Fruit fly (Drosophila melanogaster) whole organism, prepupa: ENCODE results near the gene WASp.

Experiments
- Blimp-1 ChIP-seq: fragments of 200-800 bp; sonication (Bioruptor generic); optimal IDR thresholded peaks from 3 replicates; lab custom pipeline; 2017; ENCODE audit warnings: missing biosample characterization, missing genetic modification characterization, mild to moderate bottlenecking, moderate library complexity, missing genetic modification reagents
- CG10631 ChIP-seq: fragments of 200-800 bp; sonication (Bioruptor generic); optimal IDR thresholded peaks from 2 replicates; lab custom pipeline; 2016; ENCODE audit warnings: missing biosample characterization, missing genetic modification characterization
- CG11294 ChIP-seq: fragments of 200-800 bp; sonication (Bioruptor generic); IDR thresholded peaks from 2 replicates; pipeline ENCODE4 v1.3.6; 2022; ENCODE audit warnings: missing biosample characterization, missing genetic modification characterization
- CG11762 ChIP-seq: fragments of 200-800 bp; sonication (Bioruptor generic); optimal IDR thresholded peaks from 3 replicates; lab custom pipeline; 2016; ENCODE audit warnings: missing biosample characterization, missing genetic modification characterization; ENCODE audit not compliant: insufficient read depth
- CG15336 ChIP-seq: fragments of 200-800 bp; sonication (Bioruptor generic); IDR thresholded peaks from 2 replicates; pipeline ENCODE4 v1.3.6; 2022; ENCODE audit warnings: missing biosample characterization, missing genetic modification characterization
- CG1621 ChIP-seq: fragments of 200-800 bp; sonication (Bioruptor generic); optimal IDR thresholded peaks from 3 replicates; lab custom pipeline; 2018; ENCODE audit warnings: missing biosample characterization, mild to moderate bottlenecking, missing genetic modification characterization
- CG3032 ChIP-seq: fragments of 200-800 bp; optimal IDR thresholded peaks from 2 replicates; lab custom pipeline; 2019; ENCODE audit warnings: missing biosample characterization, mild to moderate bottlenecking, missing genetic modification characterization, moderate library complexity
- CG32006 ChIP-seq: fragments of 200-800 bp; sonication (Bioruptor generic); optimal IDR thresholded peaks from 3 replicates; lab custom pipeline; 2017; ENCODE audit warnings: missing biosample characterization, mild to moderate bottlenecking, missing genetic modification characterization
- CG4318 ChIP-seq: fragments of 200-800 bp; sonication (Bioruptor generic); optimal IDR thresholded peaks from 3 replicates; lab custom pipeline; 2017; ENCODE audit warnings: missing biosample characterization, mild to moderate bottlenecking, missing genetic modification characterization
- CG6163 ChIP-seq: fragments of 200-800 bp; sonication (Bioruptor generic); IDR thresholded peaks from 3 replicates; pipeline ENCODE4 v1.3.6; 2022; ENCODE audit warnings: missing biosample characterization, missing genetic modification characterization
- CG6276 ChIP-seq: fragments of 200-800 bp; sonication (Bioruptor generic); optimal IDR thresholded peaks from 2 replicates; lab custom pipeline; 2017; ENCODE audit warnings: missing biosample characterization, mild to moderate bottlenecking, missing genetic modification characterization
- CG6808 ChIP-seq: fragments of 200-800 bp; sonication (Bioruptor generic); optimal IDR thresholded peaks from 3 replicates; lab custom pipeline; 2017; ENCODE audit warnings: missing biosample characterization, missing genetic modification characterization, mild to moderate bottlenecking, moderate library complexity, missing genetic modification reagents
- CG6854 ChIP-seq: fragments of 200-800 bp; sonication (Bioruptor generic); optimal IDR thresholded peaks from 2 replicates; lab custom pipeline; 2017; ENCODE audit warnings: missing biosample characterization, mild to moderate bottlenecking, missing genetic modification characterization
- CG8119 ChIP-seq: fragments of 200-800 bp; sonication (Bioruptor generic); IDR thresholded peaks from 3 replicates; pipeline ENCODE4 v1.3.6; 2022; ENCODE audit warnings: missing biosample characterization, missing genetic modification characterization
- CG9139 ChIP-seq: fragments of 200-800 bp; sonication (Bioruptor generic); optimal IDR thresholded peaks from 3 replicates; lab custom pipeline; 2017; ENCODE audit warnings: missing biosample characterization, mild to moderate bottlenecking, missing genetic modification characterization
- Eip75B ChIP-seq: fragments of 200-800 bp; sonication (Bioruptor generic); optimal IDR thresholded peaks from 3 replicates; lab custom pipeline; 2016; ENCODE audit warnings: missing biosample characterization, missing genetic modification characterization
- Eip78C ChIP-seq: fragments of 200-800 bp; sonication (Bioruptor generic); peaks from one replicate; lab custom pipeline; 2016; ENCODE audit warnings: missing biosample characterization, missing genetic modification characterization
- Ets21C ChIP-seq: fragments of 200-800 bp; sonication (Bioruptor generic); optimal IDR thresholded peaks from 3 replicates; lab custom pipeline; 2016; ENCODE audit warnings: missing biosample characterization, missing genetic modification characterization
- Ets96B ChIP-seq: fragments of 200-800 bp; optimal IDR thresholded peaks from 2 replicates; lab custom pipeline; 2019; ENCODE audit warnings: missing biosample characterization, mild to moderate bottlenecking, missing genetic modification characterization, moderate library complexity
- Hr38 ChIP-seq: sonication (Bioruptor generic); optimal IDR thresholded peaks from 2 replicates; lab custom pipeline; 2016; ENCODE audit warnings: missing biosample characterization, missing genetic modification characterization
- Lpt ChIP-seq: fragments of 200-800 bp; sonication (Bioruptor generic); optimal IDR thresholded peaks from 3 replicates; lab custom pipeline; 2016; ENCODE audit warnings: missing biosample characterization, missing genetic modification characterization
- Met ChIP-seq: fragments of 200-800 bp; sonication (Bioruptor generic); optimal IDR thresholded peaks from 3 replicates; lab custom pipeline; 2016; ENCODE audit warnings: missing biosample characterization, missing genetic modification characterization
- OdsH ChIP-seq: fragments of 200-800 bp; sonication (Bioruptor generic); optimal IDR thresholded peaks from 3 replicates; lab custom pipeline; 2016; ENCODE audit warnings: missing biosample characterization, missing genetic modification characterization
- Smox ChIP-seq: fragments of 200-800 bp; sonication (Bioruptor generic); optimal IDR thresholded peaks from 3 replicates; lab custom pipeline; 2016; ENCODE audit warnings: missing biosample characterization, missing genetic modification characterization
- Sox15 ChIP-seq: fragments of 200-800 bp; sonication (Bioruptor generic); optimal IDR thresholded peaks from 3 replicates; lab custom pipeline; 2016; ENCODE audit warnings: missing biosample characterization, missing genetic modification characterization
- achi ChIP-seq: fragments of 200-800 bp; sonication (Bioruptor generic); optimal IDR thresholded peaks from 3 replicates; lab custom pipeline; 2016; ENCODE audit warnings: missing biosample characterization, missing genetic modification characterization
- acj6 ChIP-seq: fragments of 200-800 bp; sonication (Bioruptor generic); optimal IDR thresholded peaks from 3 replicates; lab custom pipeline; 2016; ENCODE audit warnings: missing biosample characterization, missing genetic modification characterization
- cyc ChIP-seq: fragments of 200-800 bp; sonication (Bioruptor generic); optimal IDR thresholded peaks from 3 replicates; lab custom pipeline; 2016; ENCODE audit warnings: missing biosample characterization, missing genetic modification characterization
- dsx ChIP-seq: fragments of 200-800 bp; optimal IDR thresholded peaks from 3 replicates; lab custom pipeline; 2019; ENCODE audit warnings: missing biosample characterization, mild to moderate bottlenecking, missing genetic modification characterization, moderate library complexity; ENCODE audit not compliant: poor library complexity, severe bottlenecking
- eg ChIP-seq: fragments of 200-800 bp; sonication (Bioruptor generic); IDR thresholded peaks from 3 replicates; pipeline ENCODE4 v1.3.6; 2022; ENCODE audit warnings: missing biosample characterization, missing genetic modification characterization
- esn ChIP-seq: fragments of 200-800 bp; sonication (Bioruptor generic); optimal IDR thresholded peaks from 2 replicates; lab custom pipeline; 2016; ENCODE audit warnings: missing biosample characterization, mild to moderate bottlenecking, missing genetic modification characterization, moderate library complexity
- fd59A ChIP-seq: fragments of 200-800 bp; sonication (Bioruptor generic); optimal IDR thresholded peaks from 2 replicates; lab custom pipeline; 2017; ENCODE audit warnings: missing biosample characterization, mild to moderate bottlenecking, missing genetic modification characterization, missing genetic modification reagents
- fkh ChIP-seq: fragments of 200-800 bp; sonication (Bioruptor generic); optimal IDR thresholded peaks from 3 replicates; lab custom pipeline; 2017; ENCODE audit warnings: missing biosample characterization, mild to moderate bottlenecking, missing genetic modification characterization, moderate library complexity
- lz ChIP-seq: fragments of 200-800 bp; sonication (Bioruptor generic); optimal IDR thresholded peaks from 3 replicates; lab custom pipeline; 2016; ENCODE audit warnings: missing biosample characterization, missing genetic modification characterization
- ss ChIP-seq, 2 experiments: fragments of 200-800 bp; sonication (Bioruptor generic); optimal IDR thresholded peaks; 2 replicates in 1 of 2; 3 replicates in 1 of 2; lab custom pipeline; 2017 to 2018; ENCODE audit warnings: mild to moderate bottlenecking in 2 of 2, missing biosample characterization in 2 of 2, missing genetic modification characterization in 2 of 2, moderate library complexity in 1 of 2
- svp ChIP-seq: fragments of 200-800 bp; sonication (Bioruptor generic); peaks from one replicate; lab custom pipeline; 2016; ENCODE audit warnings: missing biosample characterization, missing genetic modification characterization

Gene WASp

dm6 chr3R:28846877-28847529 is 15.2 kb upstream of the WASp start (continued):
- peak; percentile 16 for TF ChIP-seq Ets21C (GFP tag; lab: Kevin White, UChicago)
- TF ChIP-seq ss (GFP tag; optimal IDR thresholded peaks at IDR 0.05; lab: Kevin White, UChicago) = peak; percentile 77 to 85
- TF ChIP-seq achi (GFP tag; lab: Kevin White, UChicago) = peak; percentile 66
- TF ChIP-seq CG32006 = peak; percentile 70
- peak; percentile 16 for TF ChIP-seq Met (GFP tag; lab: Kevin White, UChicago)
- peak; percentile 75 for TF ChIP-seq CG3032 (tag; lab: Kevin White, UChicago)
- peak; percentile 55 for TF ChIP-seq CG11762 (GFP tag; lab: Kevin White, UChicago)
- peak; percentile 75 for TF ChIP-seq Ets96B (tag; lab: Kevin White, UChicago)
- peak; percentile 86 for TF ChIP-seq CG6163 (GFP tag; lab: Robert Waterston, UW)

DNA sequence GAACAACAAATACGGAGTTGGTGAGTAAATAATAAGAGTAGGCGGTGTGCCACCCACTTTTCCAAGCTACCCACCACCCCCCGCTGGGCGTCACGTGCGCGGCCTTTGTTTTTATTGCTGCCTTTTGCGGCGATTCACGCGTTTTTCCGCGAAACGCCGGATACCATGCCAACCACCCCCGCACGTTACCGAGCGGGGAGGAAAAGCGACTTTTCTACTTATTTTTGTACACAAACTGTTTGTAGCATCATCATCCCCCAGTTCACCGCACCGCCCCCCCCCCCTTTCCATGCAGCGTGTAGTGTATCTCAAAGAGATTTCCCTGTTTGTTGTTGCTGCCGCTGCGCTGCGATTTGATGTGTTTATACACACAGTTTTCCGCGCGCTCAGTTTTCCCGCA is 14.2 kb upstream of the WASp start:
- TF ChIP-seq CG4318 (GFP tag; lab: Kevin White, UChicago) (no peak), eg (0 out of 3 replicates have a peak, but pooled peaks have one; percentile 22), svp (GFP tag; lab: Kevin White, UChicago) (peak; percentile 13), CG6808 (no peak), Lpt (GFP tag; lab: Kevin White, UChicago) (no peak)

DNA sequence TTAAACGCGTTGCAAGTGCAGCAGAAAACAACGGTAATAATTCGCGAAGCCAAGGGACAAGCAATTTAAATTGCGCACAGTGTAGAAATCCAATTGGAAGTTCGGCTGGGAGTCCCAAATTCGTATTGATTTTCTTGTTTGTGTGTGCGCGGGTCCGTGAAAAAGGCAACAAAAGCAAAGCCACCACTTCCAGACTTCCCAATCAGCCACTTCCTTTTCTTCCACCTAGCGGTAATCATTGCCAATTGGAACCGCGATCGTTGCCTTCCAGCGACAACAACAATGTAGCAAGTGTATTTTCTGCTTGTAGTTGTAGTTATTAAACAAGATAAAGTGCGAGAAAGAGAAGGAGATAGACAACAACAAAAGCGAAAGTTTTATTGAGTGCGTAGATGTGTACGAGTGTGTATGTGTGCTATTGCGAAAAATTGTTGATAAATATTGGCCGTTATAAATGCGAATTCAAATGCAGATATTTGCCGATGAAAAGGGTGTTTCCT is 13.6 kb upstream of the WASp start:
- TF ChIP-seq Sox15 (GFP tag; lab: Kevin White, UChicago) = no peak
- 0 out of 3 replicates have a peak, but pooled peaks have one; percentile 44 for TF ChIP-seq CG8119 (GFP tag; lab: Robert Waterston, UW)
- peak; percentile 39 for TF ChIP-seq Eip78C (GFP tag; lab: Kevin White, UChicago)
- no peak for TF ChIP-seq CG4318 (GFP tag; lab: Kevin White, UChicago)
- peak; percentile 10 for TF ChIP-seq Eip75B (GFP tag; lab: Kevin White, UChicago)
- no peak for TF ChIP-seq fd59A (GFP tag; lab: Kevin White, UChicago)
- TF ChIP-seq CG15336 (GFP tag; lab: Robert Waterston, UW) = 0 out of 2 replicates have a peak, but pooled peaks have one; percentile 10
- TF ChIP-seq acj6 = no peak
- TF ChIP-seq fkh (GFP tag; lab: Kevin White, UChicago) = no peak
- TF ChIP-seq CG11294 (GFP tag; lab: Robert Waterston, UW) = no peak
- no peak for TF ChIP-seq OdsH (GFP tag; lab: Kevin White, UChicago)
- TF ChIP-seq CG6163 (GFP tag; lab: Robert Waterston, UW) = no peak
- TF ChIP-seq CG9139 (GFP tag; lab: Kevin White, UChicago) = no peak
- TF ChIP-seq Met (GFP tag; lab: Kevin White, UChicago) = no peak
- peak; percentile 88 for TF ChIP-seq Blimp-1 (GFP tag; lab: Kevin White, UChicago)
- TF ChIP-seq Hr38 = no peak
- peak; percentile 48 for TF ChIP-seq esn
- no peak for TF ChIP-seq CG32006
- TF ChIP-seq Smox (GFP tag; lab: Kevin White, UChicago) = no peak
- TF ChIP-seq cyc (GFP tag; lab: Kevin White, UChicago) = no peak
- TF ChIP-seq CG6854 (GFP tag; lab: Kevin White, UChicago) = no peak
- peak; percentile 90 for TF ChIP-seq dsx (GFP tag; lab: Kevin White, UChicago)
- no peak for TF ChIP-seq lz (GFP tag; lab: Kevin White, UChicago)
- TF ChIP-seq CG10631 (GFP tag; lab: Kevin White, UChicago) = no peak
- TF ChIP-seq CG1621 (tag; lab: Kevin White, UChicago) = no peak
- TF ChIP-seq CG6276 (GFP tag; lab: Kevin White, UChicago) = peak; percentile 9
- TF ChIP-seq, all 60 proteins: peak for 8
